Fruit fly (Drosophila melanogaster) whole organism, embryonic: ENCODE results near the gene CG14401.

ENCODE experiments used
- Antp ChIP-seq: fragments of 200-800 bp; sonication (Bioruptor generic); optimal IDR thresholded peaks from 3 replicates; lab custom pipeline; 2016; ENCODE audit warnings: missing biosample characterization, missing genetic modification characterization
- B-H1 ChIP-seq: fragments of 200-800 bp; sonication (Bioruptor generic); IDR thresholded peaks from 3 replicates; pipeline ENCODE4 v1.3.6; 2022; ENCODE audit warnings: missing biosample characterization, missing genetic modification characterization
- CG1024 ChIP-seq: fragments of 200-800 bp; sonication (Bioruptor generic); IDR thresholded peaks from 2 replicates; pipeline ENCODE4 v1.3.6; 2022; ENCODE audit warnings: missing biosample characterization, missing genetic modification characterization
- CG12659 ChIP-seq: fragments of 200-800 bp; sonication (Bioruptor generic); optimal IDR thresholded peaks from 3 replicates; lab custom pipeline; 2017; ENCODE audit warnings: mild to moderate bottlenecking, missing biosample characterization, missing genetic modification reagents, missing genetic modification characterization
- CG13775 ChIP-seq: fragments of 200-800 bp; sonication (Bioruptor generic); optimal IDR thresholded peaks from 3 replicates; lab custom pipeline; 2017; ENCODE audit warnings: missing biosample characterization, mild to moderate bottlenecking, missing genetic modification characterization
- CG14710 ChIP-seq: fragments of 200-800 bp; sonication (Bioruptor generic); optimal IDR thresholded peaks from 3 replicates; lab custom pipeline; 2019; ENCODE audit warnings: missing biosample characterization, mild to moderate bottlenecking, missing genetic modification characterization, moderate library complexity
- CG1603 ChIP-seq: fragments of 200-800 bp; sonication (Bioruptor generic); optimal IDR thresholded peaks from 2 replicates; lab custom pipeline; 2019; ENCODE audit warnings: missing biosample characterization, mild to moderate bottlenecking, missing genetic modification characterization, moderate library complexity
- CG16779 ChIP-seq: fragments of 200-800 bp; sonication (Bioruptor generic); IDR thresholded peaks from 2 replicates; pipeline ENCODE4 v1.3.6; 2022; ENCODE audit warnings: missing biosample characterization, missing genetic modification characterization
- CG17359 ChIP-seq: fragments of 200-800 bp; sonication (Bioruptor generic); optimal IDR thresholded peaks from 3 replicates; lab custom pipeline; 2018; ENCODE audit warnings: missing biosample characterization, mild to moderate bottlenecking, missing genetic modification characterization, moderate library complexity
- CG17802 ChIP-seq: fragments of 200-800 bp; sonication (Bioruptor generic); optimal IDR thresholded peaks from 2 replicates; lab custom pipeline; 2018; ENCODE audit warnings: missing biosample characterization, mild to moderate bottlenecking, missing genetic modification characterization, moderate library complexity
- CG18262 ChIP-seq: fragments of 200-800 bp; optimal IDR thresholded peaks from 3 replicates; lab custom pipeline; 2019; ENCODE audit warnings: missing biosample characterization, mild to moderate bottlenecking, missing genetic modification characterization, moderate library complexity
- CG2116 ChIP-seq: fragments of 200-800 bp; sonication (Bioruptor generic); optimal IDR thresholded peaks from 3 replicates; lab custom pipeline; 2018; ENCODE audit warnings: missing biosample characterization, mild to moderate bottlenecking, missing genetic modification characterization
- CG2875 ChIP-seq: fragments of 200-800 bp; sonication (Bioruptor generic); optimal IDR thresholded peaks from 2 replicates; lab custom pipeline; 2017; ENCODE audit warnings: missing biosample characterization, mild to moderate bottlenecking, missing genetic modification characterization, missing genetic modification reagents
- CG3407 ChIP-seq: fragments of 200-800 bp; sonication (Bioruptor generic); optimal IDR thresholded peaks from 2 replicates; lab custom pipeline; 2018; ENCODE audit warnings: missing biosample characterization, mild to moderate bottlenecking, missing genetic modification characterization
- CG3838 ChIP-seq: fragments of 200-800 bp; sonication (Bioruptor generic); optimal IDR thresholded peaks from 3 replicates; lab custom pipeline; 2016; ENCODE audit warnings: missing biosample characterization, missing genetic modification characterization
- CG4360 ChIP-seq: fragments of 200-800 bp; sonication (Bioruptor generic); IDR thresholded peaks from 2 replicates; pipeline ENCODE4 v1.3.6; 2022; ENCODE audit warnings: missing biosample characterization, missing genetic modification characterization
- CG8281 ChIP-seq: fragments of 200-800 bp; sonication (Bioruptor generic); optimal IDR thresholded peaks from 2 replicates; lab custom pipeline; 2018; ENCODE audit warnings: missing biosample characterization, mild to moderate bottlenecking, missing genetic modification characterization, moderate library complexity
- CG8359 ChIP-seq: fragments of 200-800 bp; sonication (Bioruptor generic); optimal IDR thresholded peaks from 2 replicates; lab custom pipeline; 2017; ENCODE audit warnings: missing biosample characterization, mild to moderate bottlenecking, missing genetic modification characterization, borderline replicate concordance
- CG8478 ChIP-seq: fragments of >200 bp; optimal IDR thresholded peaks from 2 replicates; lab custom pipeline; 2018
- CG9609 ChIP-seq: fragments of 200-800 bp; sonication (Bioruptor generic); optimal IDR thresholded peaks from 3 replicates; lab custom pipeline; 2016; ENCODE audit warnings: missing biosample characterization, missing genetic modification characterization
- CG9797 ChIP-seq: fragments of 200-800 bp; sonication (Bioruptor generic); optimal IDR thresholded peaks from 3 replicates; lab custom pipeline; 2018; ENCODE audit warnings: missing biosample characterization, mild to moderate bottlenecking, missing genetic modification characterization
- CrebB ChIP-seq: fragments of 200-800 bp; sonication (Bioruptor generic); optimal IDR thresholded peaks from 3 replicates; lab custom pipeline; 2018; ENCODE audit warnings: missing biosample characterization, mild to moderate bottlenecking, missing genetic modification characterization
- ERR ChIP-seq: fragments of 200-800 bp; sonication (Bioruptor generic); optimal IDR thresholded peaks from 2 replicates; lab custom pipeline; 2016; ENCODE audit warnings: missing biosample characterization, missing genetic modification characterization
- HLHmδ ChIP-seq: fragments of 200-800 bp; sonication (Bioruptor generic); optimal IDR thresholded peaks from 2 replicates; lab custom pipeline; 2018; ENCODE audit warnings: missing biosample characterization, mild to moderate bottlenecking, missing genetic modification characterization, moderate library complexity
- Jarid2 ChIP-seq: fragments of 200-800 bp; sonication (Bioruptor generic); optimal IDR thresholded peaks from 3 replicates; lab custom pipeline; 2017; ENCODE audit warnings: mild to moderate bottlenecking, missing biosample characterization, missing genetic modification reagents, missing genetic modification characterization
- MBD-R2 ChIP-seq: fragments of 200-800 bp; sonication (Bioruptor generic); IDR thresholded peaks from 2 replicates; pipeline ENCODE4 v1.3.6; 2022; ENCODE audit warnings: missing biosample characterization, missing genetic modification characterization
- Myb ChIP-seq: fragments of 200-800 bp; sonication (Bioruptor generic); optimal IDR thresholded peaks from 2 replicates; lab custom pipeline; 2016; ENCODE audit warnings: missing biosample characterization, missing genetic modification characterization
- NC2α ChIP-seq: fragments of 200-800 bp; sonication (Bioruptor generic); optimal IDR thresholded peaks from 2 replicates; lab custom pipeline; 2016; ENCODE audit warnings: missing biosample characterization, missing genetic modification characterization
- Sin3A ChIP-seq: fragments of >200 bp; optimal IDR thresholded peaks from 2 replicates; lab custom pipeline; 2018
- aop ChIP-seq: fragments of 200-800 bp; sonication (Bioruptor generic); IDR thresholded peaks from 2 replicates; pipeline ENCODE4 v1.3.6; 2022; ENCODE audit warnings: missing biosample characterization, missing genetic modification characterization
- ato ChIP-seq: fragments of 200-800 bp; sonication (Bioruptor generic); IDR thresholded peaks from 2 replicates; pipeline ENCODE4 v1.3.6; 2022; ENCODE audit warnings: missing biosample characterization, missing genetic modification characterization; ENCODE audit not compliant: partially characterized antibody
- bowl ChIP-seq: fragments of 200-800 bp; sonication (Bioruptor generic); IDR thresholded peaks from 2 replicates; pipeline ENCODE4 v1.3.6; 2022; ENCODE audit warnings: missing biosample characterization, missing genetic modification characterization
- cad ChIP-seq: fragments of >200 bp; optimal IDR thresholded peaks from 2 replicates; lab custom pipeline; 2017; ENCODE audit warnings: missing biosample characterization, missing genetic modification characterization
- chn ChIP-seq: fragments of 200-800 bp; sonication (Bioruptor generic); optimal IDR thresholded peaks from 2 replicates; lab custom pipeline; 2016; ENCODE audit warnings: missing biosample characterization, missing genetic modification characterization
- dpn ChIP-seq, 2 experiments: fragments of 200-800 bp; sonication (Bioruptor generic); optimal IDR thresholded peaks; 3 replicates each; lab custom pipeline; 2016; ENCODE audit warnings: missing biosample characterization in 2 of 2, missing genetic modification characterization in 2 of 2
- eyg ChIP-seq: fragments of 200-800 bp; sonication (Bioruptor generic); optimal IDR thresholded peaks from 3 replicates; lab custom pipeline; 2016; ENCODE audit warnings: missing biosample characterization, missing genetic modification characterization
- fu2 ChIP-seq: fragments of 200-800 bp; sonication (Bioruptor generic); optimal IDR thresholded peaks from 2 replicates; lab custom pipeline; 2016; ENCODE audit warnings: missing biosample characterization, missing genetic modification characterization
- kni ChIP-seq: fragments of 200-800 bp; sonication (Bioruptor generic); optimal IDR thresholded peaks from 3 replicates; lab custom pipeline; 2017; ENCODE audit warnings: mild to moderate bottlenecking, missing biosample characterization, missing genetic modification reagents, missing genetic modification characterization
- mirr ChIP-seq: fragments of 200-800 bp; sonication (Bioruptor generic); optimal IDR thresholded peaks from 3 replicates; lab custom pipeline; 2018; ENCODE audit warnings: missing biosample characterization, mild to moderate bottlenecking, missing genetic modification characterization
- oc ChIP-seq: fragments of 200-800 bp; sonication (Bioruptor generic); optimal IDR thresholded peaks from 2 replicates; lab custom pipeline; 2018; ENCODE audit warnings: missing biosample characterization, mild to moderate bottlenecking, missing genetic modification characterization, moderate library complexity
- otp ChIP-seq: fragments of 200-800 bp; sonication (Bioruptor generic); IDR thresholded peaks from 3 replicates; pipeline ENCODE4, ENCODE4 v1.3.6; 2022; ENCODE audit warnings: missing biosample characterization, missing genetic modification characterization
- p53 ChIP-seq: fragments of 200-800 bp; sonication (Bioruptor generic); optimal IDR thresholded peaks from 2 replicates; lab custom pipeline; 2016; ENCODE audit warnings: missing biosample characterization, missing genetic modification characterization
- pum ChIP-seq: fragments of 200-800 bp; sonication (Bioruptor generic); optimal IDR thresholded peaks from 2 replicates; lab custom pipeline; 2016; ENCODE audit warnings: missing biosample characterization, missing genetic modification characterization
- repo ChIP-seq: fragments of 200-800 bp; sonication (Bioruptor generic); optimal IDR thresholded peaks from 2 replicates; lab custom pipeline; 2016; ENCODE audit warnings: missing biosample characterization, missing genetic modification characterization
- rib ChIP-seq: fragments of 200-800 bp; sonication (Bioruptor generic); IDR thresholded peaks from 2 replicates; pipeline ENCODE4 v1.3.6; 2022; ENCODE audit warnings: missing biosample characterization, missing genetic modification characterization
- ro ChIP-seq: fragments of 200-800 bp; sonication (Bioruptor generic); IDR thresholded peaks from 2 replicates; pipeline ENCODE4 v1.3.6; 2022; ENCODE audit warnings: missing biosample characterization, missing genetic modification characterization
- sna ChIP-seq: fragments of 200-800 bp; sonication (Bioruptor generic); IDR thresholded peaks from 2 replicates; pipeline ENCODE4 v1.3.6; 2022; ENCODE audit warnings: missing biosample characterization, missing genetic modification characterization; ENCODE audit not compliant: partially characterized antibody
- stwl ChIP-seq: fragments of 200-800 bp; sonication (Bioruptor generic); optimal IDR thresholded peaks from 3 replicates; lab custom pipeline; 2018; ENCODE audit warnings: missing biosample characterization, mild to moderate bottlenecking, missing genetic modification characterization, moderate library complexity
- wek ChIP-seq: fragments of 200-800 bp; sonication (Bioruptor generic); optimal IDR thresholded peaks from 3 replicates; lab custom pipeline; 2018; ENCODE audit warnings: missing biosample characterization, mild to moderate bottlenecking, missing genetic modification characterization, moderate library complexity
- zen2 ChIP-seq: fragments of 200-800 bp; sonication (Bioruptor generic); IDR thresholded peaks from 3 replicates; pipeline ENCODE4 v1.3.6; 2022; ENCODE audit warnings: missing biosample characterization, missing genetic modification characterization; ENCODE audit not compliant: partially characterized antibody
- zfh2 ChIP-seq: fragments of 200-800 bp; sonication (Bioruptor generic); optimal IDR thresholded peaks from 2 replicates; lab custom pipeline; 2016; ENCODE audit warnings: missing biosample characterization, missing genetic modification characterization

CG14401 gene

DNA sequence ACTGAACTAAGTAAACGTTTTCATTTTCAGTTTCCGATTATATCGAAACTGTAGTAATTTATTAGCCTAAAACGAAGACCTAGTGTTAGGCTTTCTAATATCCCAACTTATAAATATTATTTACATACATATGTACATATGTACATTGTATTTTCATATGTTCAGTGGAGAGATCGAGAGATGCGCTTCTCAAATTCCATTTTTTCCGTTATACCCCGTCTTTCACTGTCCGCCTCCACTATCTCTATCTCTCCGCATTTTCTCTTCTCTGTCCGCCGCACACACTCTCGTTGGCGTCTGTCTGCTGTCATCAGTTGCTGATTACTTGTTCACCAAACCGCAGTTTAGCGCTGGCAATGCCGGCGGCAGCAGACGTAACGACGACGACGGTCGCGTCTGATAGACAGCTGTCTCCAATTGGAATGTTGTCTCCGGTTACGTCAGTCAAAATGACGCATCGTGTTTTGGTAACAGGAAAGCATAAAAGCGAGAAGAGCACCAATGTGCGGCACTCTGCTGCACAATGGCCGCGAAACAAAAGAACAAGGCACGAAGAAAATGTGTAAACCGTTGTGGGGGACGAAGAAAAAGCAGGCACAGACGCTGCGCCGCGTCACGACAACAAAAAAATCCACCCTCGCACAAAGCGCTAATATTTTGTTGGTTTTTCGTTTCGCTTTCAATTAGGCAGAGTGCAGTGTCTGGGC is 47.0 kb upstream of the CG14401 start, which contains the start of gene CG9331 (continued):
- TF ChIP-seq eyg (GFP tag; lab: Kevin White, UChicago), result no peak
- no peak for TF ChIP-seq CG2875
- no peak for TF ChIP-seq aop
- no peak for TF ChIP-seq Jarid2 (GFP tag; lab: Kevin White, UChicago)
- TF ChIP-seq CG8281 (tag; lab: Kevin White, UChicago), result no peak
- no peak for TF ChIP-seq CG14710 (tag; lab: Kevin White, UChicago)
- TF ChIP-seq CG9797, result no peak
- TF ChIP-seq zen2 (GFP tag; lab: Robert Waterston, UW), result 0 out of 3 replicates have a peak, but pooled peaks have one; percentile 50
- no peak for TF ChIP-seq ro
- peak; percentile 36 for TF ChIP-seq oc
- TF ChIP-seq CG1024 (GFP tag; lab: Robert Waterston, UW), result no peak
- TF ChIP-seq Myb (GFP tag; lab: Kevin White, UChicago), result no peak
- no peak for TF ChIP-seq repo
- TF ChIP-seq CG17802 (tag; lab: Kevin White, UChicago), result no peak
- no peak for TF ChIP-seq cad (GFP tag; lab: Kevin White, UChicago)
- TF ChIP-seq CG17359 (tag; lab: Kevin White, UChicago), result no peak
- peak; percentile 74 for TF ChIP-seq mirr (GFP tag; lab: Kevin White, UChicago)
- TF ChIP-seq ato (GFP tag; lab: Robert Waterston, UW), result peak; percentile 59; the same call in 1 of the 2 replicates
- TF ChIP-seq Sin3A (lab: Kevin White, UChicago), result no peak
- TF ChIP-seq CG1603 (tag; lab: Kevin White, UChicago), result no peak
- TF ChIP-seq chn (GFP tag; lab: Kevin White, UChicago), result peak; percentile 21
- TF ChIP-seq kni (GFP tag; lab: Kevin White, UChicago), result peak; percentile 86
- no peak for TF ChIP-seq CG16779
- no peak for TF ChIP-seq bowl (GFP tag; lab: Robert Waterston, UW)
- TF ChIP-seq pum (GFP tag; lab: Kevin White, UChicago), result no peak
- no peak for TF ChIP-seq CG3838 (GFP tag; lab: Kevin White, UChicago)
- TF ChIP-seq CG9609 (GFP tag; lab: Kevin White, UChicago), result no peak
- TF ChIP-seq CG12659 (GFP tag; lab: Kevin White, UChicago), result no peak
- TF ChIP-seq CG13775 (GFP tag; lab: Kevin White, UChicago), result no peak
- no peak for TF ChIP-seq rib (GFP tag; lab: Robert Waterston, UW)
- TF ChIP-seq p53 (GFP tag; lab: Kevin White, UChicago), result no peak
- TF ChIP-seq zfh2 (GFP tag; lab: Kevin White, UChicago), result no peak
- TF ChIP-seq CG8359 (GFP tag; lab: Kevin White, UChicago), result no peak
- TF ChIP-seq CG18262 (tag; lab: Kevin White, UChicago), result no peak
- no peak for TF ChIP-seq CG2116
- peak; percentile 54; the same call in 1 of the 2 replicates for TF ChIP-seq sna (GFP tag; lab: Robert Waterston, UW)
- TF ChIP-seq Antp (GFP tag; lab: Kevin White, UChicago), result no peak
- peak; percentile 61 for TF ChIP-seq HLHmδ (GFP tag; lab: Kevin White, UChicago)
- no peak for TF ChIP-seq dpn (GFP tag; optimal IDR thresholded peaks at IDR 0.05; lab: Kevin White, UChicago)
- TF ChIP-seq CrebB (tag; lab: Kevin White, UChicago), result no peak
- peak; percentile 59 for TF ChIP-seq CG4360
- peak; percentile 20 for TF ChIP-seq wek (GFP tag; lab: Kevin White, UChicago)
- TF ChIP-seq fu2, result no peak
- no peak for TF ChIP-seq CG8478 (lab: Kevin White, UChicago)
- TF ChIP-seq CG3407, result no peak
- no peak for TF ChIP-seq stwl (tag; lab: Kevin White, UChicago)
- no peak for TF ChIP-seq ERR
- TF ChIP-seq otp (GFP tag; lab: Robert Waterston, UW), result 0 out of 3 replicates have a peak, but pooled peaks have one; percentile 30
- no peak for TF ChIP-seq NC2α (GFP tag; lab: Kevin White, UChicago)
- peak; percentile 24; the same call in 1 of the 2 replicates for TF ChIP-seq MBD-R2 (GFP tag; lab: Robert Waterston, UW)
- TF ChIP-seq B-H1, result no peak
